Worm (Caenorhabditis elegans): ENCODE data around the gene cyp-33C12.

cyp-33C12 gene

ce11 chrV:2218803-2219202, 14.6 kb upstream of the cyp-33C12 start, which contains the start of gene nhr-56 (continued):
- TF ChIP-seq ceh-62 (tag; optimal IDR thresholded peaks at IDR 0.05) (no peak), lsy-2 (tag; optimal IDR thresholded peaks at IDR 0.05) (peak in 1 of 2 experiments; percentile 58), unc-62 (GFP tag; optimal IDR thresholded peaks at IDR 0.05 in 1 of 2) (no peak), unc-62 (tag; optimal IDR thresholded peaks at IDR 0.05) (no peak), spr-1 (tag; optimal IDR thresholded peaks at IDR 0.05) (no peak), ceh-28 (tag; optimal IDR thresholded peaks at IDR 0.05) (no peak), daf-16 (GFP tag; optimal IDR thresholded peaks at IDR 0.05) (no peak), daf-16 (tag; optimal IDR thresholded peaks at IDR 0.05) (peak; percentile 84), hlh-30 (tag; optimal IDR thresholded peaks at IDR 0.05; ENCODE audit: insufficient read depth) (peak; percentile 86), mxl-2 (GFP tag; conservative IDR thresholded peaks at IDR 0.05) (no peak), F49E8.2 (tag; optimal IDR thresholded peaks at IDR 0.05; ENCODE audit: borderline replicate concordance) (no peak), nhr-6 (tag; optimal IDR thresholded peaks at IDR 0.05) (peak; percentile 20), Y75B8A.6 (GFP tag; IDR thresholded peaks at IDR 0.05) (no peak), F10B5.3 (tag; optimal IDR thresholded peaks at IDR 0.05) (no peak), ces-1 (GFP tag; optimal IDR thresholded peaks at IDR 0.05) (no peak), unc-130 (GFP tag; optimal IDR thresholded peaks at IDR 0.05) (no peak), pqm-1 (tag; optimal IDR thresholded peaks at IDR 0.05) (peak; percentile 55), dmd-6 (GFP tag; IDR thresholded peaks at IDR 0.05) (peak; percentile 74), ceh-32 (tag; optimal IDR thresholded peaks at IDR 0.05; ENCODE audit: poor library complexity) (no peak)

- TF ChIP-seq aha-1 (tag): peak; percentile 91
- no peak for TF ChIP-seq ZK337.2 (GFP tag; IDR thresholded peaks at IDR 0.05)
- TF ChIP-seq D1046.2 (GFP tag; IDR thresholded peaks at IDR 0.05): 0 out of 2 replicates have a peak, but pooled peaks have one; percentile 23
- TF ChIP-seq F37D6.2 (tag; optimal IDR thresholded peaks at IDR 0.05): no peak
- TF ChIP-seq mep-1 (tag; optimal IDR thresholded peaks at IDR 0.05): no peak
- TF ChIP-seq lin-29 (GFP tag; IDR thresholded peaks at IDR 0.05): no peak
- TF ChIP-seq unc-39 (tag; optimal IDR thresholded peaks at IDR 0.05): no peak
Observed at ce11 chrV:2216927-2217326, 12.7 kb upstream of the cyp-33C12 start.

ce11 chrV:2215352-2215751, 11.2 kb upstream of the cyp-33C12 start, which contains the start of gene nstp-8:
nstp-8 (plus strand) TSS chrV:2215652.
- TF ChIP-seq ctbp-1 (GFP tag; IDR thresholded peaks at IDR 0.05): no peak
- no peak for TF ChIP-seq F44E2.7 (GFP tag; IDR thresholded peaks at IDR 0.05)
- TF ChIP-seq tra-1 (GFP tag; IDR thresholded peaks at IDR 0.05): no peak
- no peak for TF ChIP-seq arid-1 (GFP tag; conservative IDR thresholded peaks at IDR 0.05)

ce11 chrV:2214428-2215038, 10.3 kb upstream of the cyp-33C12 start, which contains the start of gene nhr-184:
nhr-184 (minus strand) TSS chrV:2214478.
- TF ChIP-seq zag-1 (tag; optimal IDR thresholded peaks at IDR 0.05) (no peak), hmg-1.1 (GFP tag; IDR thresholded peaks at IDR 0.05) (no peak), lir-3 (tag; optimal IDR thresholded peaks at IDR 0.05) (no peak), ceh-20 (GFP tag; IDR thresholded peaks at IDR 0.05) (no peak), mxl-3 (GFP tag; optimal IDR thresholded peaks at IDR 0.05) (no peak), ztf-11 (tag; optimal IDR thresholded peaks at IDR 0.05) (no peak), hlh-30 (tag; optimal IDR thresholded peaks at IDR 0.05; ENCODE audit: insufficient read depth) (peak; percentile 44), F44E2.7 (GFP tag; IDR thresholded peaks at IDR 0.05) (no peak), nhr-42 (GFP tag; IDR thresholded peaks at IDR 0.05) (no peak), jun-1 (tag; optimal IDR thresholded peaks at IDR 0.05) (no peak), tag-97 (GFP tag; IDR thresholded peaks at IDR 0.05) (no peak), nhr-48 (tag; optimal IDR thresholded peaks at IDR 0.05) (no peak), zip-2 (tag; optimal IDR thresholded peaks at IDR 0.05) (no peak), tra-1 (GFP tag; IDR thresholded peaks at IDR 0.05) (no peak), rbr-2 (tag; optimal IDR thresholded peaks at IDR 0.05) (no peak), ceh-82 (tag; optimal IDR thresholded peaks at IDR 0.05) (no peak), daf-16 (GFP tag; optimal IDR thresholded peaks at IDR 0.05) (no peak), daf-16 (tag; optimal IDR thresholded peaks at IDR 0.05) (peak; percentile 81), daf-12 (tag; optimal IDR thresholded peaks at IDR 0.05) (no peak), dve-1 (tag; optimal IDR thresholded peaks at IDR 0.05; ENCODE audit: insufficient read depth) (peak; percentile 46), unc-62 (GFP tag; optimal IDR thresholded peaks at IDR 0.05 in 1 of 2) (no peak), unc-62 (tag; optimal IDR thresholded peaks at IDR 0.05) (no peak), fos-1 (tag; optimal IDR thresholded peaks at IDR 0.05) (no peak), nhr-76 (tag; optimal IDR thresholded peaks at IDR 0.05) (no peak), snpc-1.2 (GFP tag; IDR thresholded peaks at IDR 0.05) (no peak)

Data from whole organism, L4 larva.